Worm (Caenorhabditis elegans) whole organism, midembryonic: ENCODE measurements around the gene C15H7.3.

Experiments
- T22C8.4 ChIP-seq: fragments of 200-800 bp; sonication (Bioruptor generic); IDR thresholded peaks from 2 replicates; pipeline ENCODE4 v1.3.6; 2022; ENCODE audit warnings: missing genetic modification characterization, missing compliant biosample characterization
- cog-1 ChIP-seq: sonication (generic microtip); optimal IDR thresholded peaks from 2 replicates; lab custom pipeline; 2016; ENCODE audit warnings: missing genetic modification characterization, missing compliant biosample characterization
- flt-1 ChIP-seq: fragments of 200-800 bp; sonication (Bioruptor generic); IDR thresholded peaks from 2 replicates; pipeline ENCODE4 v1.3.6; 2022; ENCODE audit warnings: missing genetic modification characterization, missing compliant biosample characterization
- klf-2 ChIP-seq: fragments of 200-800 bp; sonication (Bioruptor generic); conservative IDR thresholded peaks from 2 replicates; pipeline ENCODE4 v1.3.6; 2022; ENCODE audit warnings: missing genetic modification reagents, missing genetic modification characterization, missing compliant biosample characterization
- med-1 ChIP-seq: sonication (generic microtip); optimal IDR thresholded peaks from 2 replicates; lab custom pipeline; 2017; ENCODE audit warnings: missing genetic modification characterization, mild to moderate bottlenecking, missing compliant biosample characterization, antibody characterized with exemption, missing genetic modification reagents; ENCODE audit not compliant: insufficient read depth
- ref-1 ChIP-seq: fragments of 200-800 bp; sonication (Bioruptor generic); conservative IDR thresholded peaks from 2 replicates; pipeline ENCODE4 v1.3.6; 2022; ENCODE audit warnings: missing genetic modification reagents, missing genetic modification characterization, missing compliant biosample characterization
- tab-1 ChIP-seq: fragments of 200-800 bp; sonication (Bioruptor generic); IDR thresholded peaks from 2 replicates; pipeline ENCODE4 v1.3.6; 2022; ENCODE audit warnings: missing genetic modification characterization, missing compliant biosample characterization
- ztf-23 ChIP-seq: fragments of 200-800 bp; sonication (Bioruptor generic); IDR thresholded peaks from 2 replicates; pipeline ENCODE4 v1.3.6; 2022; ENCODE audit warnings: missing genetic modification reagents, missing genetic modification characterization, missing compliant biosample characterization
- ztf-29 ChIP-seq: fragments of 200-800 bp; sonication (Bioruptor generic); IDR thresholded peaks from 2 replicates; pipeline ENCODE4 v1.3.6; 2022; ENCODE audit warnings: missing genetic modification reagents, missing genetic modification characterization, missing compliant biosample characterization

C15H7.3 gene

ce11 chrIII:9651871-9652270 lies at the start of gene C15H7.3:
C15H7.3 (minus strand) TSS chrIII:9651971.
- no peak for TF ChIP-seq ztf-23 (GFP tag; lab: Robert Waterston, UW)
- TF ChIP-seq T22C8.4 (GFP tag; lab: Robert Waterston, UW), result no peak
- no peak for TF ChIP-seq cog-1 (tag; lab: Kevin White, UChicago)
- TF ChIP-seq ref-1, result no peak
- TF ChIP-seq med-1 (GFP tag; lab: Kevin White, UChicago), result no peak
- no peak for TF ChIP-seq klf-2
- no peak for TF ChIP-seq tab-1 (GFP tag; lab: Robert Waterston, UW)
- no peak for TF ChIP-seq flt-1 (GFP tag; lab: Robert Waterston, UW)
- no peak for TF ChIP-seq ztf-29 (GFP tag; lab: Robert Waterston, UW)

- TF ChIP-seq ztf-23 (GFP tag; lab: Robert Waterston, UW) (no peak), ztf-29 (GFP tag; lab: Robert Waterston, UW) (no peak), med-1 (GFP tag; lab: Kevin White, UChicago) (no peak), cog-1 (tag; lab: Kevin White, UChicago) (no peak), flt-1 (GFP tag; lab: Robert Waterston, UW) (no peak), ref-1 (no peak), klf-2 (no peak), T22C8.4 (GFP tag; lab: Robert Waterston, UW) (no peak), tab-1 (GFP tag; lab: Robert Waterston, UW) (no peak)
These were observed 48.4 kb upstream of the C15H7.3 start for ce11 chrIII:9700114-9700690.

ce11 chrIII:9699576-9699975 lies 47.8 kb upstream of the C15H7.3 start, which contains the start of gene tlk-1:
tlk-1 (plus strand) TSS chrIII:9699876.
- TF ChIP-seq klf-2 (no peak), flt-1 (GFP tag; lab: Robert Waterston, UW) (no peak), ztf-23 (GFP tag; lab: Robert Waterston, UW) (no peak), ztf-29 (GFP tag; lab: Robert Waterston, UW) (no peak), tab-1 (GFP tag; lab: Robert Waterston, UW) (no peak), cog-1 (tag; lab: Kevin White, UChicago) (no peak), T22C8.4 (GFP tag; lab: Robert Waterston, UW) (no peak), ref-1 (no peak), med-1 (GFP tag; lab: Kevin White, UChicago) (no peak)

- TF ChIP-seq T22C8.4 (GFP tag; lab: Robert Waterston, UW) (no peak), med-1 (GFP tag; lab: Kevin White, UChicago) (no peak), flt-1 (GFP tag; lab: Robert Waterston, UW) (no peak), klf-2 (no peak), ztf-29 (GFP tag; lab: Robert Waterston, UW) (no peak), tab-1 (GFP tag; lab: Robert Waterston, UW) (no peak), cog-1 (tag; lab: Kevin White, UChicago) (no peak), ztf-23 (GFP tag; lab: Robert Waterston, UW) (no peak), ref-1 (no peak)
These were observed 47.0 kb upstream of the C15H7.3 start for ce11 chrIII:9698635-9699396.

- no peak for TF ChIP-seq flt-1 (GFP tag; lab: Robert Waterston, UW)
- TF ChIP-seq ref-1, result no peak
- TF ChIP-seq ztf-23 (GFP tag; lab: Robert Waterston, UW), result no peak
- no peak for TF ChIP-seq klf-2
- no peak for TF ChIP-seq ztf-29 (GFP tag; lab: Robert Waterston, UW)
- TF ChIP-seq med-1 (GFP tag; lab: Kevin White, UChicago), result no peak
- no peak for TF ChIP-seq tab-1 (GFP tag; lab: Robert Waterston, UW)
These were observed 46.1 kb upstream of the C15H7.3 start for ce11 chrIII:9697886-9698285.

ce11 chrIII:9697323-9697722 lies 45.6 kb upstream of the C15H7.3 start:
- TF ChIP-seq med-1 (GFP tag; lab: Kevin White, UChicago), result no peak
- TF ChIP-seq flt-1 (GFP tag; lab: Robert Waterston, UW), result peak; percentile 55; the same call in 1 of the 2 replicates
- TF ChIP-seq klf-2, result no peak

ce11 chrIII:9696417-9696816 lies 44.6 kb upstream of the C15H7.3 start, which contains the start of gene bud-31:
bud-31 (minus strand) TSS chrIII:9696517.
- TF ChIP-seq tab-1 (GFP tag; lab: Robert Waterston, UW) (no peak), flt-1 (GFP tag; lab: Robert Waterston, UW) (no peak), klf-2 (no peak), ztf-29 (GFP tag; lab: Robert Waterston, UW) (no peak), T22C8.4 (GFP tag; lab: Robert Waterston, UW) (no peak), med-1 (GFP tag; lab: Kevin White, UChicago) (no peak), ref-1 (no peak), ztf-23 (GFP tag; lab: Robert Waterston, UW) (no peak), cog-1 (tag; lab: Kevin White, UChicago) (no peak)

- no peak for TF ChIP-seq cog-1 (tag; lab: Kevin White, UChicago)
- TF ChIP-seq med-1 (GFP tag; lab: Kevin White, UChicago), result no peak
- TF ChIP-seq T22C8.4 (GFP tag; lab: Robert Waterston, UW), result no peak
- TF ChIP-seq klf-2, result no peak
- no peak for TF ChIP-seq ztf-29 (GFP tag; lab: Robert Waterston, UW)
- TF ChIP-seq tab-1 (GFP tag; lab: Robert Waterston, UW), result no peak
- no peak for TF ChIP-seq ref-1
- no peak for TF ChIP-seq flt-1 (GFP tag; lab: Robert Waterston, UW)
- no peak for TF ChIP-seq ztf-23 (GFP tag; lab: Robert Waterston, UW)
These were observed 43.6 kb upstream of the C15H7.3 start for ce11 chrIII:9695379-9695778.

- TF ChIP-seq cog-1 (tag; lab: Kevin White, UChicago), result no peak
- TF ChIP-seq ref-1, result no peak
- no peak for TF ChIP-seq T22C8.4 (GFP tag; lab: Robert Waterston, UW)
- TF ChIP-seq med-1 (GFP tag; lab: Kevin White, UChicago), result no peak
- no peak for TF ChIP-seq flt-1 (GFP tag; lab: Robert Waterston, UW)
- TF ChIP-seq klf-2, result no peak
- no peak for TF ChIP-seq tab-1 (GFP tag; lab: Robert Waterston, UW)
- TF ChIP-seq ztf-23 (GFP tag; lab: Robert Waterston, UW), result no peak
- TF ChIP-seq ztf-29 (GFP tag; lab: Robert Waterston, UW), result no peak
These were observed 42.7 kb upstream of the C15H7.3 start, which contains the start of gene set-3 for ce11 chrIII:9694474-9694873. set-3 (minus strand) TSS chrIII:9694574.
